Fruit fly (Drosophila melanogaster) whole organism, wandering third instar larva: ENCODE measurements around the gene CG6168.

ENCODE experiments used
- CrebA ChIP-seq: fragments of 200-800 bp; sonication (Bioruptor generic); optimal IDR thresholded peaks from 2 replicates; lab custom pipeline; 2016; ENCODE audit warnings: missing biosample characterization, mild to moderate bottlenecking, missing genetic modification characterization, borderline replicate concordance
- OdsH ChIP-seq: fragments of 200-800 bp; sonication (Bioruptor generic); optimal IDR thresholded peaks from 2 replicates; lab custom pipeline; 2016; ENCODE audit warnings: missing biosample characterization, mild to moderate bottlenecking, missing genetic modification characterization
- ey ChIP-seq: fragments of 200-800 bp; sonication (Bioruptor generic); optimal IDR thresholded peaks from 2 replicates; lab custom pipeline; 2016; ENCODE audit warnings: missing biosample characterization, missing genetic modification characterization
- h ChIP-seq: fragments of 200-800 bp; sonication (Bioruptor generic); optimal IDR thresholded peaks from 3 replicates; lab custom pipeline; 2016; ENCODE audit warnings: missing biosample characterization, mild to moderate bottlenecking, missing genetic modification characterization
- rgr ChIP-seq: fragments of 200-800 bp; sonication (Bioruptor generic); optimal IDR thresholded peaks from 3 replicates; lab custom pipeline; 2016; ENCODE audit warnings: missing biosample characterization, mild to moderate bottlenecking, missing genetic modification characterization
- sage ChIP-seq: fragments of 200-800 bp; sonication (Bioruptor generic); optimal IDR thresholded peaks from 2 replicates; lab custom pipeline; 2016; ENCODE audit warnings: missing biosample characterization, mild to moderate bottlenecking, missing genetic modification characterization

dm6 chr3L:11276020-11276419, 45.5 kb downstream of the CG6168 start:
- no peak for TF ChIP-seq h (GFP tag; lab: Kevin White, UChicago)
- no peak for TF ChIP-seq ey (GFP tag; lab: Kevin White, UChicago)
- no peak for TF ChIP-seq OdsH (GFP tag; lab: Kevin White, UChicago)
- TF ChIP-seq CrebA (GFP tag; lab: Kevin White, UChicago), result no peak
- no peak for TF ChIP-seq sage (GFP tag; lab: Kevin White, UChicago)
- TF ChIP-seq rgr (GFP tag; lab: Kevin White, UChicago), result no peak
